Fruit fly (Drosophila melanogaster): Measurements from ENCODE around the gene CG31816.
A peak's percentile ranks its signal among the peaks of the same experiment; 100 is the strongest.

Gene CG31816

dm6 chr2L:16582732-16583131, 40.4 kb downstream of the CG31816 start:
- TF ChIP-seq CG34367 (tag; optimal IDR thresholded peaks at IDR 0.05) (no peak), Pif1B (GFP tag; optimal IDR thresholded peaks at IDR 0.05) (no peak), CG9948 (tag; optimal IDR thresholded peaks at IDR 0.05) (no peak), CG8301 (tag; optimal IDR thresholded peaks at IDR 0.05) (no peak), CG17806 (tag; optimal IDR thresholded peaks at IDR 0.05) (no peak), fd96Ca (GFP tag; IDR thresholded peaks at IDR 0.05) (no peak), CG4496 (GFP tag; IDR thresholded peaks at IDR 0.05) (no peak), EcR (GFP tag; optimal IDR thresholded peaks at IDR 0.05) (no peak), CG32121 (GFP tag; IDR thresholded peaks at IDR 0.05) (no peak), CG14655 (GFP tag; optimal IDR thresholded peaks at IDR 0.05) (no peak), gl (tag; optimal IDR thresholded peaks at IDR 0.05) (no peak)

DNA sequence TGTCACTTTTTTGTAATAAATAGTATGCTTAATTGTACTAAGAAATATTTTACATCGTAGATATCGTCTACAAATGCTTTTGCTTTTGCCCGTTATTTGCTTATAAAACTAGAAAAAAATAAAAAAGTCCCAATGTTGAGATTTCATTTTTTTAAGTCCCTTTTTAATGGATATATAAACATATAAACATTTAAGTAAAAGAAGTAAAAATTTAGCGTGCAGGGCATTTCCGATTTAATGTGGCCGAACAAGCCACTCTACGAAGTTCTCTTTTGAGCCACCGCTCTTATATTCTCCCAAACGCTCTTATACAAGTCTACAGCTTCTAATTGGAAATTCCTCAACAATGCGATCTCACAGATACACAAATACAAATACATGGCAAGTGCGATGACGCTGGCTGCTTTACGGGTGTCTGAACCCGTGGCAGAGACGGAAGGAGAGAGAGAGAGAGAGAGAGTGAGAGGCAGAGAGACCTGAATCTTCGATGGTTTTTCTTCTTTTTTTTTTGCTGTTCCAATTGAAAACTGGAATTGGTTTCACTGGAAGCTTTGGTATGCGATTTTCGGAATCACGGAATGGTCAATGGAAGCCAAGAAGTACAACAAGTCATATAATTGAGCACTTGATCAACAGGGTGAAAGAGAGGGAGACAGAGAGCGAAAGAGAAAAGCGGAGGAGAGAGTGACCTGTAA, 45.5 kb downstream of the CG31816 start:
- TF ChIP-seq CG8159 (tag; optimal IDR thresholded peaks at IDR 0.05) (peak; percentile 25), Pif1B (GFP tag; optimal IDR thresholded peaks at IDR 0.05) (peak; percentile 80), CG4496 (GFP tag; IDR thresholded peaks at IDR 0.05) (peak; percentile 62; the same call in 1 of the 3 replicates), CG9948 (tag; optimal IDR thresholded peaks at IDR 0.05) (no peak), CG17806 (tag; optimal IDR thresholded peaks at IDR 0.05) (peak; percentile 35), CG10348 (GFP tag; IDR thresholded peaks at IDR 0.05) (no peak), CG12605 (GFP tag; IDR thresholded peaks at IDR 0.05) (peak; percentile 81), fd96Ca (GFP tag; IDR thresholded peaks at IDR 0.05) (no peak), gl (tag; optimal IDR thresholded peaks at IDR 0.05) (peak; percentile 86), rn (GFP tag; IDR thresholded peaks at IDR 0.05) (no peak), CG14655 (GFP tag; optimal IDR thresholded peaks at IDR 0.05) (peak; percentile 29), CG15710 (tag; optimal IDR thresholded peaks at IDR 0.05) (peak; percentile 33), EcR (GFP tag; optimal IDR thresholded peaks at IDR 0.05) (peak; percentile 98), CG13204 (GFP tag; optimal IDR thresholded peaks at IDR 0.05) (peak; percentile 71), CG8301 (tag; optimal IDR thresholded peaks at IDR 0.05) (no peak), Snoo (tag; optimal IDR thresholded peaks at IDR 0.05) (peak; percentile 66), Pif1A (GFP tag; optimal IDR thresholded peaks at IDR 0.05) (peak; percentile 69), CG32121 (GFP tag; IDR thresholded peaks at IDR 0.05) (0 out of 2 replicates have a peak, but pooled peaks have one; percentile 43), D1 (tag; optimal IDR thresholded peaks at IDR 0.05) (peak; percentile 92), Ets98B (GFP tag; IDR thresholded peaks at IDR 0.05) (peak; percentile 75), CG34367 (tag; optimal IDR thresholded peaks at IDR 0.05) (peak; percentile 42)

dm6 chr2L:16588691-16589102, 46.4 kb downstream of the CG31816 start:
- TF ChIP-seq EcR (GFP tag; optimal IDR thresholded peaks at IDR 0.05) (no peak), Ets98B (GFP tag; IDR thresholded peaks at IDR 0.05) (peak; percentile 58; the same call in 1 of the 2 replicates), gl (tag; optimal IDR thresholded peaks at IDR 0.05) (peak; percentile 9), CG4496 (GFP tag; IDR thresholded peaks at IDR 0.05) (peak; percentile 58; the same call in 1 of the 3 replicates), CG12605 (GFP tag; IDR thresholded peaks at IDR 0.05) (peak; percentile 73), CG8301 (tag; optimal IDR thresholded peaks at IDR 0.05) (peak; percentile 27), D1 (tag; optimal IDR thresholded peaks at IDR 0.05) (no peak), CG9948 (tag; optimal IDR thresholded peaks at IDR 0.05) (peak; percentile 10), CG15710 (tag; optimal IDR thresholded peaks at IDR 0.05) (no peak), fd96Ca (GFP tag; IDR thresholded peaks at IDR 0.05) (peak; percentile 62; the same call in 1 of the 3 replicates), CG8159 (tag; optimal IDR thresholded peaks at IDR 0.05) (no peak), CG32121 (GFP tag; IDR thresholded peaks at IDR 0.05) (peak; percentile 53; the same call in 1 of the 2 replicates), CG14655 (GFP tag; optimal IDR thresholded peaks at IDR 0.05) (peak; percentile 60), Snoo (tag; optimal IDR thresholded peaks at IDR 0.05) (no peak), CG17806 (tag; optimal IDR thresholded peaks at IDR 0.05) (no peak), CG13204 (GFP tag; optimal IDR thresholded peaks at IDR 0.05) (no peak), CG10348 (GFP tag; IDR thresholded peaks at IDR 0.05) (no peak), CG34367 (tag; optimal IDR thresholded peaks at IDR 0.05) (peak; percentile 5), rn (GFP tag; IDR thresholded peaks at IDR 0.05) (0 out of 2 replicates have a peak, but pooled peaks have one; percentile 14), Pif1A (GFP tag; optimal IDR thresholded peaks at IDR 0.05) (no peak), Pif1B (GFP tag; optimal IDR thresholded peaks at IDR 0.05) (peak; percentile 18)

- TF ChIP-seq Pif1A (GFP tag; optimal IDR thresholded peaks at IDR 0.05) (peak; percentile 21), CG10348 (GFP tag; IDR thresholded peaks at IDR 0.05) (no peak), rn (GFP tag; IDR thresholded peaks at IDR 0.05) (no peak), fd96Ca (GFP tag; IDR thresholded peaks at IDR 0.05) (no peak), CG8301 (tag; optimal IDR thresholded peaks at IDR 0.05) (peak; percentile 28), EcR (GFP tag; optimal IDR thresholded peaks at IDR 0.05) (peak; percentile 72), gl (tag; optimal IDR thresholded peaks at IDR 0.05) (peak; percentile 79), CG17806 (tag; optimal IDR thresholded peaks at IDR 0.05) (peak; percentile 92), CG9948 (tag; optimal IDR thresholded peaks at IDR 0.05) (peak; percentile 94), Ets98B (GFP tag; IDR thresholded peaks at IDR 0.05) (no peak), CG12605 (GFP tag; IDR thresholded peaks at IDR 0.05) (peak; percentile 30; the same call in 1 of the 2 replicates), Pif1B (GFP tag; optimal IDR thresholded peaks at IDR 0.05) (peak; percentile 62), D1 (tag; optimal IDR thresholded peaks at IDR 0.05) (peak; percentile 87), CG13204 (GFP tag; optimal IDR thresholded peaks at IDR 0.05) (peak; percentile 75), CG8159 (tag; optimal IDR thresholded peaks at IDR 0.05) (peak; percentile 96), CG32121 (GFP tag; IDR thresholded peaks at IDR 0.05) (no peak), CG4496 (GFP tag; IDR thresholded peaks at IDR 0.05) (no peak), CG15710 (tag; optimal IDR thresholded peaks at IDR 0.05) (peak; percentile 89), CG34367 (tag; optimal IDR thresholded peaks at IDR 0.05) (peak; percentile 66), CG14655 (GFP tag; optimal IDR thresholded peaks at IDR 0.05) (peak; percentile 78), Snoo (tag; optimal IDR thresholded peaks at IDR 0.05) (no peak)
Observed at dm6 chr2L:16590345-16591107, 48.2 kb downstream of the CG31816 start.
